Worm (Caenorhabditis elegans) whole organism, L2 larva: ENCODE results near the gene D1025.10.

Experiments
- lin-13 ChIP-seq: fragments of 150-350 bp; optimal IDR thresholded peaks from 2 replicates; lab custom pipeline; 2014; ENCODE audit warnings: missing biosample characterization, missing genetic modification reagents, missing genetic modification characterization
- unc-62 ChIP-seq: fragments of 150-350 bp; optimal IDR thresholded peaks from 2 replicates; lab custom pipeline; 2014; ENCODE audit warnings: missing biosample characterization, missing genetic modification reagents, missing genetic modification characterization

DNA sequence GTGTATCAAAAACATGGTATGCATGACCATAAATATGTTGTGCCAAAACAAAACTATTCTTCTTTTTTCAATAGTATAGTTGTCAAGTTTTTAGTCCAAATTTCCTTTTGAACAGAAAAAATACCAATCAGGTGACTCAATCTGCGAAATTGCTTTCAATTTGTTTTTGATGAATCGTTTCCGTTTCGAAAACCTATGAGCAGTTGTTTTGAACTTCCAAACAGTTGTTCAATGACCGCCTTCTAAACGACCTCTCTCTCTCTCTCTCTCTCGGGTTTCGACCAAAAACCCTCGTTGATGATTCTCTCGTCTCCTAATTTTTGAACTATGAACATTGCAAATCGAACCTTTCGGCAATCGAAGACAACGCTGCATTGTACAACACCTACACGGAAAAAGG lies 49.4 kb downstream of the D1025.10 start:
- TF ChIP-seq unc-62 (GFP tag; lab: Kevin White, UChicago) (no peak), lin-13 (no peak)
